Fruit fly (Drosophila melanogaster): Measurements from ENCODE around the gene Ada.

The Ada gene

DNA sequence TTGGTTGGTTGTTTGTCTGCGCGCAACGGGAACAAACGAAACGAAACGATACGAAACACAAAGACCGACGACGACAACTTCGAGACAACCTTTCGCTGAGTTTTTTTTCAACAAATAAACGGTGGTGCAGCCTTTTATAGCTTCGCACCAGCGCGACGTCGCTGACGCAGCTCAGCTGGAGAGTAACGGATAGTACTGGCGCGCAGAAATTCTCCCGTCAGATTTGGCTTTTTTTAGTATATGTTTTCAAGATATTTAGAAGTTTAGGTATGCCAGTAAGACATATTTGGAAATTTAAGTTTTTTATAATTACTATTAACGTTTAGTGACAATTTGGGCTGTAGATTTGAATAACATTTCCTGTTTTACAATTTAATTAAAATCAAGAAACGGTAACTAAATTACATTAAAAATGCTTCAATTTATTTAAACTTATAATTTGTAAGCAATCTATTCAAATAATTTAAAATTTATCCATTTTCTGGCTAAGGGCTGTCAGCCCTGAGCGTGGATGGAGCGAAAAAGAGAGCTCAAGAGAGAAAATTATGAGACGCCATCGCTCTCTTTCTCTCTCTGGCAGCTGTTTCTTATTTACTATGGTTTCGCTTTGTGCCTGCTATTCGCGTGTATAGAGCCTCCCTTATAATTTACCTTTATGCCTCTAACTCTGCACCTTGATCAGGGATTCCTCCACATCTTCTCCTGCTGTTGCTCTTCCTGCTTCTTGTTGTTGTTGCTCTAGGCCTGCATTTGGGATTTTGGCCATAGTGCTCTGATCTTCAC lies 31.2 kb upstream of the Ada start (continued):
- no peak for TF ChIP-seq CG1024 (GFP tag; IDR thresholded peaks at IDR 0.05)
- no peak for TF ChIP-seq NK7.1 (GFP tag; optimal IDR thresholded peaks at IDR 0.05)
- TF ChIP-seq nerfin-2 (GFP tag; IDR thresholded peaks at IDR 0.05; ENCODE audit: partially characterized antibody): no peak
- no peak for TF ChIP-seq CG4730 (GFP tag; IDR thresholded peaks at IDR 0.05)
- peak; percentile 16; the same call in 1 of the 2 replicates for TF ChIP-seq CG10366 (GFP tag; IDR thresholded peaks at IDR 0.05)
- no peak for TF ChIP-seq dm (GFP tag; optimal IDR thresholded peaks at IDR 0.05)
- no peak for TF ChIP-seq zf30C (GFP tag; optimal IDR thresholded peaks at IDR 0.05)
- TF ChIP-seq twi (tag; optimal IDR thresholded peaks at IDR 0.05): peak; percentile 77
- peak; percentile 44 for TF ChIP-seq CG6654 (GFP tag; optimal IDR thresholded peaks at IDR 0.05)
- no peak for TF ChIP-seq gt (GFP tag; IDR thresholded peaks at IDR 0.05)
- TF ChIP-seq CG4820 (GFP tag; optimal IDR thresholded peaks at IDR 0.05): peak; percentile 48
- peak; percentile 83 for TF ChIP-seq Hand (GFP tag; optimal IDR thresholded peaks at IDR 0.05)
- no peak; the same call in 2 of the 3 replicates for TF ChIP-seq HLH4C (GFP tag; IDR thresholded peaks at IDR 0.05; ENCODE audit: partially characterized antibody)
- TF ChIP-seq dysf (GFP tag; IDR thresholded peaks at IDR 0.05): peak; percentile 79
- peak; percentile 74 for TF ChIP-seq Fer2 (tag; optimal IDR thresholded peaks at IDR 0.05)
- TF ChIP-seq CG11560 (tag; IDR thresholded peaks at IDR 0.05): no peak
- TF ChIP-seq HHEX (GFP tag; optimal IDR thresholded peaks at IDR 0.05): peak; percentile 77
- TF ChIP-seq MESR4 (GFP tag; optimal IDR thresholded peaks at IDR 0.05): peak; percentile 7
- TF ChIP-seq sna (GFP tag; IDR thresholded peaks at IDR 0.05; ENCODE audit: partially characterized antibody): 0 out of 2 replicates have a peak, but pooled peaks have one; percentile 13
- TF ChIP-seq tgo (GFP tag; IDR thresholded peaks at IDR 0.05): peak; percentile 88
- no peak for TF ChIP-seq ab (GFP tag; optimal IDR thresholded peaks at IDR 0.05)
- TF ChIP-seq CG9727 (GFP tag; optimal IDR thresholded peaks at IDR 0.05): peak; percentile 84
- TF ChIP-seq grau (tag; optimal IDR thresholded peaks at IDR 0.05): peak; percentile 90
- peak; percentile 57; the same call in 1 of the 2 replicates for TF ChIP-seq CG9932 (GFP tag; IDR thresholded peaks at IDR 0.05)
- TF ChIP-seq CG17359 (tag; optimal IDR thresholded peaks at IDR 0.05): peak; percentile 74
- peak; percentile 80 for TF ChIP-seq CG12299 (tag; optimal IDR thresholded peaks at IDR 0.05)
- TF ChIP-seq Taf1 (GFP tag; IDR thresholded peaks at IDR 0.05): no peak; the same call in 1 of the 2 replicates
- TF ChIP-seq CG16779 (GFP tag; IDR thresholded peaks at IDR 0.05): no peak
- 0 out of 2 replicates have a peak, but pooled peaks have one; percentile 14 for TF ChIP-seq bowl (GFP tag; IDR thresholded peaks at IDR 0.05)
- TF ChIP-seq CG11696 (GFP tag; IDR thresholded peaks at IDR 0.05): no peak
- TF ChIP-seq peb (GFP tag; IDR thresholded peaks at IDR 0.05): peak; percentile 42; the same call in 1 of the 2 replicates
- no peak for TF ChIP-seq wek (GFP tag; optimal IDR thresholded peaks at IDR 0.05)
- peak; percentile 81 for TF ChIP-seq Sox102F (GFP tag; optimal IDR thresholded peaks at IDR 0.05)
- peak; percentile 61 for TF ChIP-seq CG6813 (GFP tag; optimal IDR thresholded peaks at IDR 0.05)
- peak; percentile 19 to 43 for TF ChIP-seq Pdp1 (GFP tag; optimal IDR thresholded peaks at IDR 0.05)
- TF ChIP-seq ranshi (GFP tag; IDR thresholded peaks at IDR 0.05): no peak; the same call in 1 of the 2 replicates
- peak; percentile 76 for TF ChIP-seq Adf1 (GFP tag; IDR thresholded peaks at IDR 0.05)
- peak; percentile 85 for TF ChIP-seq Oli (tag; optimal IDR thresholded peaks at IDR 0.05)
- TF ChIP-seq CG6765 (GFP tag; optimal IDR thresholded peaks at IDR 0.05): peak; percentile 81
- TF ChIP-seq HmgZ (tag; optimal IDR thresholded peaks at IDR 0.05): peak; percentile 64
- peak; percentile 87 for TF ChIP-seq Med (GFP tag)
- no peak for TF ChIP-seq pum (GFP tag; optimal IDR thresholded peaks at IDR 0.05)
- TF ChIP-seq lbe (GFP tag; optimal IDR thresholded peaks at IDR 0.05): peak; percentile 70
- TF ChIP-seq B-H1 (GFP tag; IDR thresholded peaks at IDR 0.05): no peak
- TF ChIP-seq CG4360 (GFP tag; IDR thresholded peaks at IDR 0.05): peak; percentile 94
- peak; percentile 78 for TF ChIP-seq trem (tag; optimal IDR thresholded peaks at IDR 0.05)
- no peak for TF ChIP-seq CG43689 (GFP tag; IDR thresholded peaks at IDR 0.05)
- TF ChIP-seq Doc3 (GFP tag; IDR thresholded peaks at IDR 0.05; ENCODE audit: partially characterized antibody): no peak
- peak; percentile 87 for TF ChIP-seq phol (tag; optimal IDR thresholded peaks at IDR 0.05)
